Worm (Caenorhabditis elegans) whole organism, L1 larva: Measurements from ENCODE around the gene gst-20.

Source experiments
- C04F5.9 ChIP-seq: sonication (generic microtip); optimal IDR thresholded peaks from 2 replicates; lab custom pipeline; 2016; ENCODE audit warnings: missing genetic modification characterization, missing compliant biosample characterization
- C34B4.2 ChIP-seq: sonication (generic microtip); optimal IDR thresholded peaks from 2 replicates; lab custom pipeline; 2017; ENCODE audit warnings: mild to moderate bottlenecking, missing genetic modification characterization, missing compliant biosample characterization
- ama-1 ChIP-seq: fragments of 150-350 bp; optimal IDR thresholded peaks from 2 replicates; lab custom pipeline; 2014
- blmp-1 ChIP-seq: fragments of 150-350 bp; optimal IDR thresholded peaks from 2 replicates; lab custom pipeline; 2014; ENCODE audit warnings: missing biosample characterization, missing genetic modification characterization
- ceh-88 ChIP-seq: fragments of 200-800 bp; sonication (Bioruptor generic); IDR thresholded peaks from 2 replicates; pipeline ENCODE4 v1.3.6; 2022; ENCODE audit warnings: missing genetic modification characterization, missing compliant biosample characterization
- ces-1 ChIP-seq: fragments of 150-350 bp; optimal IDR thresholded peaks from 2 replicates; lab custom pipeline; 2014; ENCODE audit warnings: missing biosample characterization, missing genetic modification reagents, missing genetic modification characterization
- dpl-1 ChIP-seq, 3 experiments: fragments of 150-350 bp in 2 of 3; sonication (generic microtip) in 1 of 3; optimal IDR thresholded peaks; 2 replicates each; lab custom pipeline; 2014 to 2017; ENCODE audit warnings: missing biosample characterization in 3 of 3, missing genetic modification characterization in 3 of 3, missing genetic modification reagents in 3 of 3
- efl-1 ChIP-seq, 4 experiments: fragments of 150-350 bp; optimal IDR thresholded peaks in 3 of 4; peaks in 1 of 4; 1 replicate in 1 of 4; 2 replicates in 3 of 4; lab custom pipeline; 2014; ENCODE audit warnings: missing biosample characterization in 2 of 4, missing genetic modification characterization in 2 of 4, missing genetic modification reagents in 2 of 4
- efl-3 ChIP-seq: fragments of 200-800 bp; sonication (Bioruptor generic); optimal IDR thresholded peaks from 2 replicates; lab custom pipeline; 2018; ENCODE audit warnings: mild to moderate bottlenecking, missing genetic modification characterization, missing compliant biosample characterization
- egl-13 ChIP-seq: sonication (generic microtip); optimal IDR thresholded peaks from 2 replicates; lab custom pipeline; 2016; ENCODE audit warnings: missing genotype, missing genetic modification reagents, missing genetic modification characterization, missing compliant biosample characterization
- fkh-10 ChIP-seq: sonication (generic microtip); optimal IDR thresholded peaks from 2 replicates; lab custom pipeline; 2017; ENCODE audit warnings: missing biosample characterization, missing genetic modification reagents, missing genetic modification characterization
- fkh-4 ChIP-seq: sonication (generic microtip); optimal IDR thresholded peaks from 2 replicates; lab custom pipeline; 2016; ENCODE audit warnings: missing compliant biosample characterization, missing genetic modification characterization, borderline replicate concordance
- fos-1 ChIP-seq: fragments of 150-350 bp; optimal IDR thresholded peaks from 2 replicates; lab custom pipeline; 2014; ENCODE audit warnings: missing biosample characterization, missing genetic modification characterization
- grh-1 ChIP-seq: fragments of 200-800 bp; sonication (Bioruptor generic); IDR thresholded peaks from 2 replicates; pipeline ENCODE4 v1.3.6; 2022; ENCODE audit warnings: missing genetic modification reagents, missing genetic modification characterization, missing compliant biosample characterization
- hlh-17 ChIP-seq: fragments of 200-800 bp; sonication (Bioruptor generic); optimal IDR thresholded peaks from 2 replicates; lab custom pipeline; 2018; ENCODE audit warnings: missing genetic modification characterization, mild to moderate bottlenecking, missing compliant biosample characterization, moderate library complexity, borderline replicate concordance
- isw-1 ChIP-seq: fragments of 200-800 bp; sonication (Bioruptor generic); IDR thresholded peaks from 2 replicates; pipeline ENCODE4 v1.3.6; 2022; ENCODE audit warnings: missing genetic modification characterization, missing compliant biosample characterization
- lin-15B ChIP-seq: fragments of 150-350 bp; sonication (generic microtip); optimal IDR thresholded peaks from 3 replicates; lab custom pipeline; 2014; ENCODE audit warnings: missing biosample characterization, missing genetic modification characterization
- lin-35 ChIP-seq, 2 experiments: fragments of 150-350 bp; optimal IDR thresholded peaks; 2 replicates each; lab custom pipeline; 2014; ENCODE audit warnings: missing biosample characterization in 2 of 2, missing genetic modification characterization in 2 of 2, missing genetic modification reagents in 2 of 2
- lsy-2 ChIP-seq, 2 experiments: fragments of 150-350 bp; optimal IDR thresholded peaks; 2 replicates each; lab custom pipeline; 2014; ENCODE audit warnings: missing biosample characterization in 2 of 2, missing genetic modification characterization in 2 of 2
- mab-9 ChIP-seq: fragments of 200-800 bp; sonication (Bioruptor generic); IDR thresholded peaks from 2 replicates; pipeline ENCODE4 v1.3.6; 2022; ENCODE audit warnings: missing genetic modification reagents, missing genetic modification characterization, missing compliant biosample characterization
- nhr-11 ChIP-seq: fragments of 150-350 bp; optimal IDR thresholded peaks from 2 replicates; lab custom pipeline; 2014; ENCODE audit warnings: missing biosample characterization, missing genetic modification characterization
- nhr-19 ChIP-seq: fragments of 200-800 bp; sonication (Bioruptor generic); conservative IDR thresholded peaks from 2 replicates; pipeline ENCODE4 v1.3.6; 2022; ENCODE audit warnings: missing genetic modification characterization, missing compliant biosample characterization
- nhr-237 ChIP-seq: fragments of 150-350 bp; optimal IDR thresholded peaks from 2 replicates; lab custom pipeline; 2014; ENCODE audit warnings: missing biosample characterization, missing genetic modification characterization
- nhr-77 ChIP-seq: fragments of 150-350 bp; optimal IDR thresholded peaks from 2 replicates; lab custom pipeline; 2014; ENCODE audit warnings: missing biosample characterization, missing genetic modification characterization
- nhr-84 ChIP-seq: sonication (generic microtip); optimal IDR thresholded peaks from 2 replicates; lab custom pipeline; 2017; ENCODE audit warnings: missing biosample characterization, missing genetic modification characterization
- nhr-85 ChIP-seq: sonication (generic microtip); peaks from one replicate; lab custom pipeline; 2016; ENCODE audit warnings: missing genetic modification characterization, inconsistent platforms, missing compliant biosample characterization
- rnt-1 ChIP-seq: sonication (generic microtip); optimal IDR thresholded peaks from 2 replicates; lab custom pipeline; 2016; ENCODE audit warnings: mild to moderate bottlenecking, missing genetic modification characterization, moderate library complexity, missing compliant biosample characterization
- skn-1 ChIP-seq: fragments of 150-350 bp; optimal IDR thresholded peaks from 2 replicates; lab custom pipeline; 2014; ENCODE audit warnings: missing biosample characterization, missing genetic modification characterization
- snpc-4 ChIP-seq: fragments of 150-350 bp; optimal IDR thresholded peaks from 2 replicates; lab custom pipeline; 2014; ENCODE audit warnings: missing biosample characterization, missing genetic modification characterization
- snu-23 ChIP-seq: sonication (generic microtip); optimal IDR thresholded peaks from 2 replicates; lab custom pipeline; 2016; ENCODE audit warnings: missing genetic modification characterization, missing compliant biosample characterization
- sup-37 ChIP-seq: fragments of 200-800 bp; sonication (Bioruptor generic); optimal IDR thresholded peaks from 2 replicates; lab custom pipeline; 2018; ENCODE audit warnings: mild to moderate bottlenecking, missing genetic modification characterization, missing compliant biosample characterization
- tbx-2 ChIP-seq: sonication (generic microtip); optimal IDR thresholded peaks from 2 replicates; lab custom pipeline; 2016; ENCODE audit warnings: missing genetic modification characterization, missing compliant biosample characterization
- unc-86 ChIP-seq: sonication (generic microtip); optimal IDR thresholded peaks from 2 replicates; lab custom pipeline; 2016; ENCODE audit warnings: missing genetic modification characterization, missing compliant biosample characterization
- unc-98 ChIP-seq: fragments of 200-800 bp; sonication (Bioruptor generic); IDR thresholded peaks from 2 replicates; pipeline ENCODE4 v1.3.6; 2022; ENCODE audit warnings: missing genetic modification characterization, missing compliant biosample characterization
- vab-15 ChIP-seq: sonication (generic microtip); optimal IDR thresholded peaks from 2 replicates; lab custom pipeline; 2017; ENCODE audit warnings: missing genotype, mild to moderate bottlenecking, missing genetic modification characterization, missing compliant biosample characterization
- zag-1 ChIP-seq: fragments of 150-350 bp; optimal IDR thresholded peaks from 2 replicates; lab custom pipeline; 2014; ENCODE audit warnings: missing biosample characterization, missing genetic modification characterization
- zip-4 ChIP-seq: fragments of 200-800 bp; sonication (Bioruptor generic); optimal IDR thresholded peaks from 2 replicates; lab custom pipeline; 2018; ENCODE audit warnings: mild to moderate bottlenecking, missing genetic modification characterization, moderate library complexity, missing compliant biosample characterization

Gene gst-20

ce11 chrII:13638576-13638975, 29.0 kb upstream of the gst-20 start (continued):
- no peak for TF ChIP-seq fos-1 (tag; lab: Kevin White, UChicago)
- no peak for TF ChIP-seq lsy-2 (tag; optimal IDR thresholded peaks at IDR 0.05; lab: Kevin White, UChicago)
- TF ChIP-seq nhr-85 (tag; lab: Kevin White, UChicago), result peak; percentile 81
- peak; percentile 10 for TF ChIP-seq nhr-77
- TF ChIP-seq, all 84 proteins: peak for 14

ce11 chrII:13637941-13638489, 28.4 kb upstream of the gst-20 start, which contains the start of gene phdh-1:
TSS of gene phdh-1 (minus strand) at chrII:13638480.
- no peak for TF ChIP-seq sup-37 (GFP tag; lab: Kevin White, UChicago)
- no peak for TF ChIP-seq grh-1 (GFP tag; lab: Robert Waterston, UW)
- TF ChIP-seq zip-4 (GFP tag; lab: Kevin White, UChicago), result no peak
- TF ChIP-seq ama-1 (lab: Kevin White, UChicago), result no peak
- TF ChIP-seq efl-3 (GFP tag; lab: Kevin White, UChicago), result no peak
- TF ChIP-seq unc-98 (GFP tag; lab: Robert Waterston, UW), result no peak
- TF ChIP-seq nhr-85 (tag; lab: Kevin White, UChicago), result peak; percentile 78
- no peak for TF ChIP-seq fkh-10 (GFP tag; lab: Kevin White, UChicago)
- peak in 1 of 2 experiments; percentile 44 for TF ChIP-seq lin-35 (GFP tag; optimal IDR thresholded peaks at IDR 0.05; lab: Kevin White, UChicago)
- no peak for TF ChIP-seq tbx-2 (tag; lab: Kevin White, UChicago)
- no peak for TF ChIP-seq isw-1 (GFP tag; lab: Robert Waterston, UW)
- 0 out of 2 replicates have a peak, but pooled peaks have one; percentile 35 for TF ChIP-seq nhr-19 (GFP tag; lab: Robert Waterston, UW)
- no peak for TF ChIP-seq ces-1
- TF ChIP-seq efl-1 (optimal IDR thresholded peaks at IDR 0.05; lab: Kevin White, UChicago), result no peak
- peak in 1 of 2 experiments; percentile 69 for TF ChIP-seq efl-1 (GFP tag; optimal IDR thresholded peaks at IDR 0.05 in 1 of 2; lab: Kevin White, UChicago)
- no peak for TF ChIP-seq egl-13 (tag; lab: Kevin White, UChicago)
- no peak for TF ChIP-seq unc-86 (tag; lab: Kevin White, UChicago)
- TF ChIP-seq skn-1 (tag; lab: Kevin White, UChicago), result no peak
- no peak for TF ChIP-seq nhr-11 (tag; lab: Kevin White, UChicago)
- TF ChIP-seq hlh-17 (GFP tag; lab: Kevin White, UChicago), result no peak

- TF ChIP-seq C34B4.2 (tag; lab: Kevin White, UChicago), result no peak
- no peak for TF ChIP-seq fkh-4
- TF ChIP-seq nhr-11 (tag; lab: Kevin White, UChicago), result no peak
- no peak for TF ChIP-seq ceh-88 (GFP tag; lab: Robert Waterston, UW)
- TF ChIP-seq snpc-4, result no peak
- TF ChIP-seq vab-15 (tag; lab: Kevin White, UChicago), result no peak
- TF ChIP-seq nhr-237, result no peak
- no peak for TF ChIP-seq mab-9 (GFP tag; lab: Robert Waterston, UW)
- TF ChIP-seq zip-4 (GFP tag; lab: Kevin White, UChicago), result no peak
- TF ChIP-seq snu-23, result no peak
- no peak for TF ChIP-seq nhr-85 (tag; lab: Kevin White, UChicago)
- TF ChIP-seq egl-13 (tag; lab: Kevin White, UChicago), result no peak
- TF ChIP-seq rnt-1 (tag; lab: Kevin White, UChicago), result no peak
- no peak for TF ChIP-seq unc-86 (tag; lab: Kevin White, UChicago)
- TF ChIP-seq blmp-1 (tag; lab: Kevin White, UChicago), result no peak
- no peak for TF ChIP-seq lin-35 (GFP tag; optimal IDR thresholded peaks at IDR 0.05; lab: Kevin White, UChicago)
- TF ChIP-seq zag-1, result no peak
- TF ChIP-seq lin-15B (tag; lab: Kevin White, UChicago), result no peak
- TF ChIP-seq nhr-84 (tag; lab: Kevin White, UChicago), result no peak
Measured at ce11 chrII:13637464-13637863, 27.8 kb upstream of the gst-20 start.

ce11 chrII:13636596-13636995, 27.0 kb upstream of the gst-20 start:
- TF ChIP-seq dpl-1 (GFP tag; optimal IDR thresholded peaks at IDR 0.05; lab: Kevin White, UChicago), result no peak
- no peak for TF ChIP-seq C04F5.9
